Worm (Caenorhabditis elegans): ENCODE measurements around the gene trpl-2.

ce11 chrIV:4317638-4318037 lies 8.8 kb upstream of the trpl-2 start:
- TF ChIP-seq elt-3 (tag; optimal IDR thresholded peaks at IDR 0.05) = no peak
- no peak for TF ChIP-seq unc-62 (GFP tag; optimal IDR thresholded peaks at IDR 0.05)
- no peak for TF ChIP-seq pha-4 (tag; optimal IDR thresholded peaks at IDR 0.05)
- TF ChIP-seq ceh-16 (tag; optimal IDR thresholded peaks at IDR 0.05) = no peak
- TF ChIP-seq ceh-82 (tag; optimal IDR thresholded peaks at IDR 0.05) = no peak
- TF ChIP-seq snpc-4 (tag; optimal IDR thresholded peaks at IDR 0.05) = no peak
- no peak for TF ChIP-seq nhr-76 (tag; optimal IDR thresholded peaks at IDR 0.05)
- no peak for TF ChIP-seq elt-1 (tag; optimal IDR thresholded peaks at IDR 0.05)
- TF ChIP-seq lsy-12 (tag; optimal IDR thresholded peaks at IDR 0.05) = no peak
- no peak for TF ChIP-seq egl-27 (tag; optimal IDR thresholded peaks at IDR 0.05)
- TF ChIP-seq aly-2 (tag; optimal IDR thresholded peaks at IDR 0.05) = no peak
- no peak for TF ChIP-seq skn-1 (tag; optimal IDR thresholded peaks at IDR 0.05)
- TF ChIP-seq fkh-10 (GFP tag; optimal IDR thresholded peaks at IDR 0.05) = no peak
- TF ChIP-seq elt-2 (tag; optimal IDR thresholded peaks at IDR 0.05) = no peak
